Worm (Caenorhabditis elegans): ENCODE data around the gene F59F4.3.

F59F4.3 gene

DNA sequence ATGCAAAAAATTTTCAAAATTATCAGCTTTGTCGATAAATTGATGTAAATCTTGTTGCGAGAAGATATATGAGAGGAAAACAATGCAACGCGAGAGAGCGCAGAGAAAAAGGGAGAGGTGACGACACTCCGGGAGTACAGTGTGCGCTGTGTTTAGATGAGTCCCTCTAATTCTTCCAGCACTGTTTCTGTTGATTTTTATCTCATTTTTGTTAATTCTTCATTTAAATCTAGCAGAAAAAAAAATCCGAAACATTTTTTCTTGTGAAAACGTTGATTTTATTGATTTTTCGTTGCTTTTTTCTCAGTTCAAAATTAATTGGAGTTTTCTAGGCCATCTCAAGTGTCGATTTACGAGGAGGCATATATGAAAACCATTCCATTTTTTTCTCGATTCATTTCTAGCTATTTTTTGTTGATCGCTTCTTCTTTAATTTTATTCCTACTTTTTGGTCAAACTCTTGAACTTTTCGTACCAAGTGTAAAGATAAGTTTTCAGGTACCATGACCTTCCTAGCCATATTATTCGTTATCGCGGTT lies 2.1 kb upstream of the F59F4.3 start, which contains the start of gene acl-1 (continued):
- peak; percentile 26 for TF ChIP-seq snpc-1.1 (tag; optimal IDR thresholded peaks at IDR 0.05; ENCODE audit: insufficient read depth)
- no peak for TF ChIP-seq lin-26 (GFP tag; IDR thresholded peaks at IDR 0.05)
- TF ChIP-seq egl-18 (GFP tag; IDR thresholded peaks at IDR 0.05) = no peak
- TF ChIP-seq akir-1 (GFP tag; optimal IDR thresholded peaks at IDR 0.05) = no peak
- no peak for TF ChIP-seq ceh-100 (GFP tag; IDR thresholded peaks at IDR 0.05)
- TF ChIP-seq cebp-1 (GFP tag; IDR thresholded peaks at IDR 0.05) = no peak
- peak; percentile 55 for TF ChIP-seq cebp-1 (tag; optimal IDR thresholded peaks at IDR 0.05)
- no peak for TF ChIP-seq lag-1 (GFP tag; IDR thresholded peaks at IDR 0.05)
- TF ChIP-seq unc-62 (GFP tag; optimal IDR thresholded peaks at IDR 0.05) = no peak
- TF ChIP-seq tbx-9 (tag; optimal IDR thresholded peaks at IDR 0.05; ENCODE audit: borderline replicate concordance) = no peak

DNA sequence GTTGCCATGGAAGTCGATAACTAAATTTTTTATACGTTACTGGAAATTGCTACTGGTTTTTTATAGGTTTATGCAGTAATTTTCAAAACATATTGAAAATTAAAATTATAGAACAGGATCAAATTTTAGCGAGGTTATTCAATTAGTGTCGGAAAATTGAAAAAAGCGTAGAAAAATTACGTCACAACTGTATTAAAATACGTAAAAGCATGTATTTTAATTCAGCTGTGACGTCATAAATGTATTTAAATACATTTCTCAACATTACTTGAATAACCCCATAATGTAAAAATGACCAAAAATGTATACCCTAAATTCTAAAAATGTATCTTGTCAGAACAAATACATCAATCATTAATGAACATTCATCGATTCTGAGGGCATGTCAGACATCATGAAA lies 1.5 kb upstream of the F59F4.3 start:
- TF ChIP-seq dpff-1 (tag; optimal IDR thresholded peaks at IDR 0.05) (no peak), mcd-1 (GFP tag; IDR thresholded peaks at IDR 0.05) (no peak), ccch-3 (GFP tag; optimal IDR thresholded peaks at IDR 0.05) (no peak), pha-4 (tag; optimal IDR thresholded peaks at IDR 0.05) (no peak), dox-1 (GFP tag; IDR thresholded peaks at IDR 0.05) (no peak), ztf-25 (GFP tag; IDR thresholded peaks at IDR 0.05) (no peak), fkh-3 (tag; optimal IDR thresholded peaks at IDR 0.05) (no peak), snpc-4 (GFP tag; optimal IDR thresholded peaks at IDR 0.05) (no peak), snpc-4 (tag; optimal IDR thresholded peaks at IDR 0.05) (no peak), tbx-9 (tag; optimal IDR thresholded peaks at IDR 0.05; ENCODE audit: borderline replicate concordance) (no peak), him-1 (tag; optimal IDR thresholded peaks at IDR 0.05) (no peak), Y95B8A.8 (GFP tag; IDR thresholded peaks at IDR 0.05) (no peak), attf-5 (GFP tag; optimal IDR thresholded peaks at IDR 0.05) (no peak), F57A8.1 (GFP tag; optimal IDR thresholded peaks at IDR 0.05) (no peak), rcor-1 (GFP tag; IDR thresholded peaks at IDR 0.05) (no peak), pbrm-1 (GFP tag; IDR thresholded peaks at IDR 0.05) (no peak), bed-1 (GFP tag; IDR thresholded peaks at IDR 0.05) (no peak), sdz-38 (tag; optimal IDR thresholded peaks at IDR 0.05) (no peak), atf-7 (tag; optimal IDR thresholded peaks at IDR 0.05) (no peak)

DNA sequence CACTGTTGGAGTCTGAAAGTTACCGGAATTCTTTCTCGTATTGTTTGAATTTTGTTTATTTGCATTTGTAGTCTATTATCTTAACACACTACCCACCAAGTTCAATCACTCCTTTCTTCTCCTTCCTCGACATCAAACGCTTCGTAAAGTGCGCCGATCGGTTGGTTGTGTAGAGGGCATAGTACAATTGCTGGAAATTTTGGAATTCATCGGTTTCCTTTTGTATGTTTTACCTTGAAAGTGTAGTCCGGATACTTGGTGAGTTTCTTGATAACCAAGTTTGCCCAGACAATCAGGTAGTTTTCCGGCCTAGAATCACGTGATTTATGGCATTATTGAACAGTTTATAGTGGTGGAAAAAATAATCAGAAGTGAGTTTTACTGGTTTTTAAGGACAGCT lies 841 bp downstream of the F59F4.3 start:
- no peak for TF ChIP-seq F57A8.1 (GFP tag; optimal IDR thresholded peaks at IDR 0.05)
- TF ChIP-seq let-607 (tag; optimal IDR thresholded peaks at IDR 0.05) = no peak
- TF ChIP-seq nhr-80 (tag; optimal IDR thresholded peaks at IDR 0.05) = peak; percentile 33

ce11 chrX:15844330-15844729 lies 3.1 kb downstream of the F59F4.3 start:
- TF ChIP-seq snpc-4 (GFP tag; optimal IDR thresholded peaks at IDR 0.05) (no peak), snpc-4 (tag; optimal IDR thresholded peaks at IDR 0.05) (peak in 3 of 4 experiments; percentile 22 to 84 (median 71)), cebp-2 (GFP tag; IDR thresholded peaks at IDR 0.05) (no peak)

DNA sequence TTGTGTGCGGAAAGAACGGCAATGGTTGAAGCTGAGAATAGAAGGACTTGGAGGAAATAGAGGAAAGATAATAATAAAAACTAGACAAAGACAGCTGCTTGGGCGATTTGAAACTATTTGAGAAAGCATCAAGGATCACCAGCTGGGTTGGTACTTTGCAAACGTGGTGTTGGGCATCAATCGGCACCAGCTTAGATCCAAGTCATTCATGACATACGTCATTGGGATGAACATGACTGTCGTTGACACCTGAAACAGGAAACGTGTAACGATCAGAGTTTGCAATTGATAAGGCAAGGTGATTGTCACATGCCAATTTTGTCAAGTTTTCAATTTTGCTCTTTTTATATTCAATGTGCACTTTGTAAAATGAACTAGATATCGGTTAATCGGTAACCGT lies 4.9 kb downstream of the F59F4.3 start:
- TF ChIP-seq dpff-1 (tag; optimal IDR thresholded peaks at IDR 0.05) = no peak
- no peak for TF ChIP-seq K11D2.4 (GFP tag; IDR thresholded peaks at IDR 0.05)
- TF ChIP-seq hmg-20 (GFP tag; IDR thresholded peaks at IDR 0.05) = no peak
- TF ChIP-seq lag-1 (GFP tag; IDR thresholded peaks at IDR 0.05) = no peak
- TF ChIP-seq D2030.7 (GFP tag; IDR thresholded peaks at IDR 0.05) = no peak
- no peak for TF ChIP-seq egrh-3 (GFP tag; IDR thresholded peaks at IDR 0.05)
- TF ChIP-seq cebp-1 (GFP tag; IDR thresholded peaks at IDR 0.05) = no peak
- peak; percentile 32 for TF ChIP-seq cebp-1 (tag; optimal IDR thresholded peaks at IDR 0.05)
- TF ChIP-seq F49E8.2 (tag; optimal IDR thresholded peaks at IDR 0.05; ENCODE audit: insufficient read depth) = no peak
- TF ChIP-seq attf-6 (GFP tag; IDR thresholded peaks at IDR 0.05) = no peak
- no peak for TF ChIP-seq him-1 (tag; optimal IDR thresholded peaks at IDR 0.05)
- TF ChIP-seq lir-1 (GFP tag; conservative IDR thresholded peaks at IDR 0.05) = no peak
- TF ChIP-seq ekl-4 (GFP tag; IDR thresholded peaks at IDR 0.05) = no peak
- TF ChIP-seq madf-10 (tag; optimal IDR thresholded peaks at IDR 0.05) = peak; percentile 66
- TF ChIP-seq hrde-1 (tag; optimal IDR thresholded peaks at IDR 0.05; ENCODE audit: borderline replicate concordance) = no peak
- TF ChIP-seq aptf-2 (GFP tag; conservative IDR thresholded peaks at IDR 0.05) = no peak
